Fruit fly (Drosophila melanogaster) whole organism, embryonic: ENCODE measurements around the gene Alg2.
A peak's percentile ranks its signal among the peaks of the same experiment; 100 is the strongest.

Experiments
- Abd-B ChIP-seq: fragments of 200-800 bp; sonication (Bioruptor generic); optimal IDR thresholded peaks from 2 replicates; lab custom pipeline; 2018; ENCODE audit warnings: missing biosample characterization, mild to moderate bottlenecking, missing genetic modification characterization, moderate library complexity
- Atf6 ChIP-seq: fragments of 200-800 bp; sonication (Bioruptor generic); IDR thresholded peaks from 2 replicates; pipeline ENCODE4 v1.3.6; 2022; ENCODE audit warnings: missing biosample characterization, missing genetic modification characterization
- CG10209 ChIP-seq: fragments of 200-800 bp; sonication (Bioruptor generic); optimal IDR thresholded peaks from 3 replicates; lab custom pipeline; 2017; ENCODE audit warnings: missing biosample characterization, mild to moderate bottlenecking, missing genetic modification characterization, missing genetic modification reagents
- CG11093 ChIP-seq: fragments of 200-800 bp; sonication (Bioruptor generic); IDR thresholded peaks from 3 replicates; pipeline ENCODE4 v1.3.6; 2022; ENCODE audit warnings: missing biosample characterization, missing genetic modification characterization
- CG12104 ChIP-seq: fragments of 200-800 bp; sonication (Bioruptor generic); optimal IDR thresholded peaks from 3 replicates; lab custom pipeline; 2016; ENCODE audit warnings: missing biosample characterization, missing genetic modification characterization
- CG12299 ChIP-seq: fragments of 200-800 bp; sonication (Bioruptor generic); optimal IDR thresholded peaks from 2 replicates; lab custom pipeline; 2018; ENCODE audit warnings: missing biosample characterization, mild to moderate bottlenecking, missing genetic modification characterization
- CG13287 ChIP-seq: fragments of 200-800 bp; sonication (Bioruptor generic); IDR thresholded peaks from 2 replicates; pipeline ENCODE4 v1.3.6; 2022; ENCODE audit warnings: missing biosample characterization, missing genetic modification characterization; ENCODE audit not compliant: partially characterized antibody
- CG13894 ChIP-seq: fragments of 200-800 bp; sonication (Bioruptor generic); optimal IDR thresholded peaks from 3 replicates; lab custom pipeline; 2018; ENCODE audit warnings: missing biosample characterization, mild to moderate bottlenecking, missing genetic modification characterization, moderate library complexity
- CG14710 ChIP-seq: fragments of 200-800 bp; sonication (Bioruptor generic); optimal IDR thresholded peaks from 3 replicates; lab custom pipeline; 2019; ENCODE audit warnings: missing biosample characterization, mild to moderate bottlenecking, missing genetic modification characterization, moderate library complexity
- CG17612 ChIP-seq: fragments of 200-800 bp; sonication (Bioruptor generic); IDR thresholded peaks from 2 replicates; pipeline ENCODE4 v1.3.6; 2022; ENCODE audit warnings: missing biosample characterization, missing genetic modification characterization
- CG1792 ChIP-seq: fragments of 200-800 bp; sonication (Bioruptor generic); optimal IDR thresholded peaks from 2 replicates; lab custom pipeline; 2016; ENCODE audit warnings: missing biosample characterization, missing genetic modification characterization
- CG18011 ChIP-seq: fragments of 200-800 bp; sonication (Bioruptor generic); optimal IDR thresholded peaks from 2 replicates; lab custom pipeline; 2017; ENCODE audit warnings: missing biosample characterization, missing genetic modification characterization, mild to moderate bottlenecking, moderate library complexity, missing genotype
- CG2202 ChIP-seq: fragments of 200-800 bp; sonication (Bioruptor generic); optimal IDR thresholded peaks from 2 replicates; lab custom pipeline; 2018; ENCODE audit warnings: missing biosample characterization, mild to moderate bottlenecking, missing genetic modification characterization
- CG30403 ChIP-seq: fragments of 200-800 bp; sonication (Bioruptor generic); optimal IDR thresholded peaks from 3 replicates; lab custom pipeline; 2016; ENCODE audit warnings: missing biosample characterization, missing genetic modification characterization
- CG31224 ChIP-seq: fragments of 200-800 bp; sonication (Bioruptor generic); IDR thresholded peaks from 2 replicates; pipeline ENCODE4 v1.3.6; 2022; ENCODE audit warnings: missing biosample characterization, missing genetic modification characterization
- CG31365 ChIP-seq: fragments of 200-800 bp; sonication (Bioruptor generic); optimal IDR thresholded peaks from 2 replicates; lab custom pipeline; 2018; ENCODE audit warnings: missing biosample characterization, mild to moderate bottlenecking, missing genetic modification characterization
- CG34224 ChIP-seq: fragments of 200-800 bp; sonication (Bioruptor generic); IDR thresholded peaks from 3 replicates; pipeline ENCODE4 v1.3.6; 2022; ENCODE audit warnings: missing biosample characterization, missing genetic modification characterization; ENCODE audit not compliant: partially characterized antibody
- CG34376 ChIP-seq: fragments of 200-800 bp; sonication (Bioruptor generic); optimal IDR thresholded peaks from 2 replicates; lab custom pipeline; 2018; ENCODE audit warnings: missing biosample characterization, mild to moderate bottlenecking, missing genetic modification characterization
- CG3995 ChIP-seq: fragments of 200-800 bp; sonication (Bioruptor generic); optimal IDR thresholded peaks from 3 replicates; lab custom pipeline; 2016; ENCODE audit warnings: missing biosample characterization, missing genetic modification characterization
- CG4424 ChIP-seq: fragments of 200-800 bp; sonication (Bioruptor generic); optimal IDR thresholded peaks from 3 replicates; lab custom pipeline; 2016; ENCODE audit warnings: missing biosample characterization, missing genetic modification characterization
- CG4617 ChIP-seq: fragments of 200-800 bp; sonication (Bioruptor generic); optimal IDR thresholded peaks from 3 replicates; lab custom pipeline; 2016; ENCODE audit warnings: missing biosample characterization, missing genetic modification characterization, borderline replicate concordance
- CG4854 ChIP-seq: fragments of 200-800 bp; sonication (Bioruptor generic); optimal IDR thresholded peaks from 2 replicates; lab custom pipeline; 2016; ENCODE audit warnings: missing biosample characterization, missing genetic modification characterization, inconsistent platforms
- CG7786 ChIP-seq: fragments of 200-800 bp; sonication (Bioruptor generic); optimal IDR thresholded peaks from 2 replicates; lab custom pipeline; 2016; ENCODE audit warnings: missing biosample characterization, missing genetic modification characterization
- CG8281 ChIP-seq: fragments of 200-800 bp; sonication (Bioruptor generic); optimal IDR thresholded peaks from 2 replicates; lab custom pipeline; 2018; ENCODE audit warnings: missing biosample characterization, mild to moderate bottlenecking, missing genetic modification characterization, moderate library complexity
- CrebB ChIP-seq: fragments of 200-800 bp; sonication (Bioruptor generic); optimal IDR thresholded peaks from 3 replicates; lab custom pipeline; 2018; ENCODE audit warnings: missing biosample characterization, mild to moderate bottlenecking, missing genetic modification characterization
- Dip3 ChIP-seq: fragments of 200-800 bp; sonication (Bioruptor generic); optimal IDR thresholded peaks from 3 replicates; lab custom pipeline; 2016; ENCODE audit warnings: missing biosample characterization, missing genetic modification characterization
- Drgx ChIP-seq: fragments of 200-800 bp; sonication (Bioruptor generic); IDR thresholded peaks from 2 replicates; pipeline ENCODE4 v1.3.6; 2022; ENCODE audit warnings: missing biosample characterization, missing genetic modification characterization
- Fer3 ChIP-seq: fragments of 200-800 bp; sonication (Bioruptor generic); optimal IDR thresholded peaks from 2 replicates; lab custom pipeline; 2018; ENCODE audit warnings: missing biosample characterization, mild to moderate bottlenecking, missing genetic modification characterization, moderate library complexity
- Hey ChIP-seq: fragments of 200-800 bp; sonication (Bioruptor generic); optimal IDR thresholded peaks from 3 replicates; lab custom pipeline; 2018; ENCODE audit warnings: missing biosample characterization, mild to moderate bottlenecking, missing genetic modification characterization
- Hr3 ChIP-seq: fragments of 200-800 bp; sonication (Bioruptor generic); optimal IDR thresholded peaks from 3 replicates; lab custom pipeline; 2016; ENCODE audit warnings: missing biosample characterization, missing genetic modification characterization
- Opbp ChIP-seq: fragments of 200-800 bp; sonication (Bioruptor generic); IDR thresholded peaks from 3 replicates; pipeline ENCODE4 v1.3.6; 2022; ENCODE audit warnings: missing biosample characterization, missing genetic modification characterization; ENCODE audit not compliant: partially characterized antibody
- Sin3A ChIP-seq: fragments of >200 bp; optimal IDR thresholded peaks from 2 replicates; lab custom pipeline; 2018
- Stat92E ChIP-seq, 3 experiments: fragments of >200 bp in 2 of 3; fragments of 200-800 bp in 1 of 3; sonication (Bioruptor generic) in 1 of 3; optimal IDR thresholded peaks; 2 replicates each; lab custom pipeline; 2017 to 2019; ENCODE audit warnings: missing biosample characterization in 3 of 3, missing genetic modification characterization in 3 of 3, mild to moderate bottlenecking in 1 of 3, moderate library complexity in 1 of 3
- cad ChIP-seq: fragments of >200 bp; optimal IDR thresholded peaks from 2 replicates; lab custom pipeline; 2017; ENCODE audit warnings: missing biosample characterization, missing genetic modification characterization
- chn ChIP-seq: fragments of 200-800 bp; sonication (Bioruptor generic); optimal IDR thresholded peaks from 2 replicates; lab custom pipeline; 2016; ENCODE audit warnings: missing biosample characterization, missing genetic modification characterization
- ewg ChIP-seq: fragments of 200-800 bp; sonication (Bioruptor generic); optimal IDR thresholded peaks from 3 replicates; lab custom pipeline; 2017; ENCODE audit warnings: mild to moderate bottlenecking, missing biosample characterization, missing genetic modification reagents, missing genetic modification characterization
- fru ChIP-seq: fragments of >200 bp; optimal IDR thresholded peaks from 2 replicates; lab custom pipeline; 2017
- gem ChIP-seq: fragments of 200-800 bp; sonication (Bioruptor generic); optimal IDR thresholded peaks from 2 replicates; lab custom pipeline; 2019; ENCODE audit warnings: missing biosample characterization, mild to moderate bottlenecking, missing genetic modification characterization, moderate library complexity
- gt ChIP-seq: fragments of 200-800 bp; sonication (Bioruptor generic); IDR thresholded peaks from 2 replicates; pipeline ENCODE4 v1.3.6; 2022; ENCODE audit warnings: missing biosample characterization, missing genetic modification characterization
- knrl ChIP-seq: fragments of 200-800 bp; sonication (Bioruptor generic); IDR thresholded peaks from 3 replicates; pipeline ENCODE4 v1.3.6; 2022; ENCODE audit warnings: missing biosample characterization, missing genetic modification characterization; ENCODE audit not compliant: partially characterized antibody
- nom ChIP-seq: fragments of 200-800 bp; sonication (Bioruptor generic); optimal IDR thresholded peaks from 2 replicates; lab custom pipeline; 2017; ENCODE audit warnings: missing biosample characterization, missing genetic modification characterization, mild to moderate bottlenecking, moderate library complexity, missing genetic modification reagents
- pros ChIP-seq: fragments of 200-800 bp; sonication (Bioruptor generic); optimal IDR thresholded peaks from 3 replicates; lab custom pipeline; 2019; ENCODE audit warnings: missing biosample characterization, mild to moderate bottlenecking, missing genetic modification characterization, moderate library complexity
- ro ChIP-seq: fragments of 200-800 bp; sonication (Bioruptor generic); IDR thresholded peaks from 2 replicates; pipeline ENCODE4 v1.3.6; 2022; ENCODE audit warnings: missing biosample characterization, missing genetic modification characterization
- run ChIP-seq: fragments of 200-800 bp; sonication (Bioruptor generic); optimal IDR thresholded peaks from 3 replicates; lab custom pipeline; 2018; ENCODE audit warnings: missing biosample characterization, mild to moderate bottlenecking, missing genetic modification characterization
- salm ChIP-seq: fragments of 200-800 bp; sonication (Bioruptor generic); optimal IDR thresholded peaks from 2 replicates; lab custom pipeline; 2018; ENCODE audit warnings: missing biosample characterization, mild to moderate bottlenecking, missing genetic modification characterization
- sd ChIP-seq: fragments of 200-800 bp; sonication (Bioruptor generic); optimal IDR thresholded peaks from 3 replicates; lab custom pipeline; 2018; ENCODE audit warnings: missing biosample characterization, mild to moderate bottlenecking, missing genetic modification characterization, moderate library complexity
- so ChIP-seq: fragments of 200-800 bp; sonication (Bioruptor generic); IDR thresholded peaks from 3 replicates; pipeline ENCODE4 v1.3.6; 2022; ENCODE audit warnings: missing biosample characterization, missing genetic modification characterization
- sug ChIP-seq: fragments of 200-800 bp; optimal IDR thresholded peaks from 2 replicates; lab custom pipeline; 2019; ENCODE audit warnings: missing biosample characterization, mild to moderate bottlenecking, missing genetic modification characterization, moderate library complexity
- tup ChIP-seq: fragments of 200-800 bp; sonication (Bioruptor generic); optimal IDR thresholded peaks from 2 replicates; lab custom pipeline; 2016; ENCODE audit warnings: missing biosample characterization, mild to moderate bottlenecking, missing genetic modification characterization, moderate library complexity
- twi ChIP-seq: fragments of 200-800 bp; optimal IDR thresholded peaks from 2 replicates; lab custom pipeline; 2019; ENCODE audit warnings: missing biosample characterization, mild to moderate bottlenecking, missing genetic modification characterization, moderate library complexity

Gene Alg2

dm6 chr3L:3096073-3096725 is 47.4 kb upstream of the Alg2 start (continued):
- 0 out of 2 replicates have a peak, but pooled peaks have one; percentile 5 for TF ChIP-seq Drgx (GFP tag; lab: Robert Waterston, UW)
- no peak for TF ChIP-seq CrebB (tag; lab: Kevin White, UChicago)
- TF ChIP-seq Stat92E (GFP tag; optimal IDR thresholded peaks at IDR 0.05; lab: Kevin White, UChicago) = peak in 1 of 3 experiments; percentile 12
- TF ChIP-seq Dip3 (GFP tag; lab: Kevin White, UChicago) = no peak
- TF ChIP-seq CG18011 (GFP tag; lab: Kevin White, UChicago) = no peak
- no peak for TF ChIP-seq chn (GFP tag; lab: Kevin White, UChicago)
- no peak for TF ChIP-seq CG1792
- peak; percentile 47; the same call in 1 of the 2 replicates for TF ChIP-seq CG13287 (GFP tag; lab: Robert Waterston, UW)
- no peak for TF ChIP-seq gt (GFP tag; lab: Robert Waterston, UW)
- no peak for TF ChIP-seq CG3995 (GFP tag; lab: Kevin White, UChicago)
- no peak for TF ChIP-seq Hr3 (GFP tag; lab: Kevin White, UChicago)
- TF ChIP-seq CG4424 = no peak
- TF ChIP-seq CG31224 (GFP tag; lab: Robert Waterston, UW) = no peak
- TF ChIP-seq CG17612 (GFP tag; lab: Robert Waterston, UW) = no peak
- no peak for TF ChIP-seq ro (GFP tag; lab: Robert Waterston, UW)
- no peak for TF ChIP-seq CG10209 (GFP tag; lab: Kevin White, UChicago)
- TF ChIP-seq CG34224 (GFP tag; lab: Robert Waterston, UW) = peak; percentile 74
- peak; percentile 41 for TF ChIP-seq Fer3
- no peak for TF ChIP-seq Atf6 (GFP tag; lab: Robert Waterston, UW)
- no peak for TF ChIP-seq CG7786 (GFP tag; lab: Kevin White, UChicago)
- TF ChIP-seq run (tag; lab: Kevin White, UChicago) = no peak
- no peak for TF ChIP-seq CG12299 (tag; lab: Kevin White, UChicago)
- no peak for TF ChIP-seq tup (GFP tag; lab: Kevin White, UChicago)
- no peak for TF ChIP-seq Sin3A (lab: Kevin White, UChicago)
- TF ChIP-seq Abd-B (GFP tag; lab: Kevin White, UChicago) = no peak
- peak; percentile 76 for TF ChIP-seq pros
- no peak for TF ChIP-seq Hey (tag; lab: Kevin White, UChicago)
- TF ChIP-seq CG2202 (tag; lab: Kevin White, UChicago) = no peak
- TF ChIP-seq ewg (GFP tag; lab: Kevin White, UChicago) = no peak
- TF ChIP-seq CG13894 (tag; lab: Kevin White, UChicago) = peak; percentile 40
- TF ChIP-seq cad (GFP tag; lab: Kevin White, UChicago) = no peak
- TF ChIP-seq so (GFP tag; lab: Robert Waterston, UW) = no peak; the same call in 2 of the 3 replicates
- no peak for TF ChIP-seq sd
- TF ChIP-seq CG11093 = no peak
- peak; percentile 44 for TF ChIP-seq gem (tag; lab: Kevin White, UChicago)
- TF ChIP-seq CG31365 = no peak
- peak; percentile 95 for TF ChIP-seq Opbp
- TF ChIP-seq nom = no peak
- TF ChIP-seq knrl (GFP tag; lab: Robert Waterston, UW) = peak; percentile 74
- no peak for TF ChIP-seq fru
- no peak for TF ChIP-seq CG14710 (tag; lab: Kevin White, UChicago)
- peak; percentile 10 for TF ChIP-seq sug (tag; lab: Kevin White, UChicago)
- TF ChIP-seq CG12104 (GFP tag; lab: Kevin White, UChicago) = no peak
- no peak for TF ChIP-seq CG8281 (tag; lab: Kevin White, UChicago)
- no peak for TF ChIP-seq CG34376 (GFP tag; lab: Kevin White, UChicago)
- TF ChIP-seq salm (tag; lab: Kevin White, UChicago) = no peak
- TF ChIP-seq CG30403 (GFP tag; lab: Kevin White, UChicago) = no peak
- TF ChIP-seq twi (tag; lab: Kevin White, UChicago) = no peak
- no peak for TF ChIP-seq CG4854 (GFP tag; lab: Kevin White, UChicago)
- no peak for TF ChIP-seq CG4617 (GFP tag; lab: Kevin White, UChicago)
